Worm (Caenorhabditis elegans) whole organism, young adult: ENCODE results near the gene M05D6.2.

Experiments used
- D2030.7 ChIP-seq: fragments of 200-800 bp; sonication (Bioruptor generic); IDR thresholded peaks from 2 replicates; pipeline ENCODE4 v1.3.6; 2022; ENCODE audit warnings: missing genetic modification reagents, missing genetic modification characterization, missing compliant biosample characterization
- F33H1.4 ChIP-seq: fragments of 200-800 bp; sonication (Bioruptor generic); IDR thresholded peaks from 2 replicates; pipeline ENCODE4 v1.3.6; 2022; ENCODE audit warnings: missing genetic modification reagents, missing genetic modification characterization, missing compliant biosample characterization
- F37B4.10 ChIP-seq: fragments of 200-800 bp; sonication (Bioruptor generic); IDR thresholded peaks from 2 replicates; pipeline ENCODE4 v1.3.6; 2022; ENCODE audit warnings: missing genetic modification characterization, missing compliant biosample characterization
- F49E8.2 ChIP-seq: sonication (generic microtip); optimal IDR thresholded peaks from 3 replicates; lab custom pipeline; 2017; ENCODE audit warnings: missing genetic modification characterization, mild to moderate bottlenecking, missing compliant biosample characterization, antibody characterized with exemption, moderate library complexity; ENCODE audit not compliant: insufficient read depth
- F55B11.4 ChIP-seq: sonication (generic microtip); optimal IDR thresholded peaks from 2 replicates; lab custom pipeline; 2016; ENCODE audit warnings: missing compliant biosample characterization, missing genetic modification characterization, borderline replicate concordance; ENCODE audit not compliant: insufficient read depth
- F57C9.4 ChIP-seq: sonication (generic microtip); optimal IDR thresholded peaks from 2 replicates; lab custom pipeline; 2017; ENCODE audit warnings: mild to moderate bottlenecking, missing genetic modification characterization, missing compliant biosample characterization
- K12H6.12 ChIP-seq: fragments of 200-800 bp; sonication (Bioruptor generic); optimal IDR thresholded peaks from 2 replicates; lab custom pipeline; 2018; ENCODE audit warnings: mild to moderate bottlenecking, missing genetic modification characterization, missing compliant biosample characterization
- T26A5.8 ChIP-seq: sonication (generic microtip); optimal IDR thresholded peaks from 2 replicates; lab custom pipeline; 2016; ENCODE audit warnings: missing genetic modification characterization, missing compliant biosample characterization
- Y67H2A.10 ChIP-seq: fragments of 200-800 bp; sonication (Bioruptor generic); conservative IDR thresholded peaks from 2 replicates; pipeline ENCODE4 v1.3.6; 2022; ENCODE audit warnings: missing genetic modification reagents, missing genetic modification characterization, missing compliant biosample characterization
- atf-7 ChIP-seq: sonication (generic microtip); optimal IDR thresholded peaks from 2 replicates; lab custom pipeline; 2017; ENCODE audit warnings: mild to moderate bottlenecking, missing genetic modification characterization, missing compliant biosample characterization
- attf-6 ChIP-seq: fragments of 200-800 bp; sonication (Bioruptor generic); IDR thresholded peaks from 2 replicates; pipeline ENCODE4 v1.3.6; 2022; ENCODE audit warnings: missing genetic modification reagents, missing genetic modification characterization, missing compliant biosample characterization
- cebp-1 ChIP-seq, 2 experiments: fragments of 200-800 bp in 1 of 2; sonication (Bioruptor generic) in 1 of 2; sonication (generic microtip) in 1 of 2; IDR thresholded peaks in 1 of 2; optimal IDR thresholded peaks in 1 of 2; 2 replicates each; pipeline versions ENCODE4 v1.3.6 to Lab custom; 2017 to 2022; ENCODE audit warnings: missing compliant biosample characterization in 2 of 2, missing genetic modification characterization in 2 of 2, mild to moderate bottlenecking in 1 of 2, missing genetic modification reagents in 1 of 2, moderate library complexity in 1 of 2
- cebp-2 ChIP-seq: fragments of 200-800 bp; sonication (Bioruptor generic); IDR thresholded peaks from 2 replicates; pipeline ENCODE4 v1.3.6; 2022; ENCODE audit warnings: missing genetic modification characterization, missing compliant biosample characterization
- ceh-27 ChIP-seq: fragments of 200-800 bp; sonication (Bioruptor generic); optimal IDR thresholded peaks from 2 replicates; lab custom pipeline; 2018; ENCODE audit warnings: mild to moderate bottlenecking, missing genetic modification characterization, moderate library complexity, missing compliant biosample characterization
- ceh-91 ChIP-seq: fragments of 200-800 bp; sonication (Bioruptor generic); IDR thresholded peaks from 2 replicates; pipeline ENCODE4 v1.3.6; 2022; ENCODE audit warnings: missing genetic modification reagents, missing genetic modification characterization, missing compliant biosample characterization
- dox-1 ChIP-seq: fragments of 200-800 bp; sonication (Bioruptor generic); IDR thresholded peaks from 2 replicates; pipeline ENCODE4 v1.3.6; 2022; ENCODE audit warnings: missing genetic modification reagents, missing genetic modification characterization, missing compliant biosample characterization
- dpl-1 ChIP-seq: fragments of 150-350 bp; optimal IDR thresholded peaks from 2 replicates; lab custom pipeline; 2014; ENCODE audit warnings: missing biosample characterization, missing genetic modification reagents, missing genetic modification characterization
- efl-1 ChIP-seq: fragments of 150-350 bp; optimal IDR thresholded peaks from 2 replicates; lab custom pipeline; 2014; ENCODE audit warnings: missing biosample characterization, missing genetic modification reagents, missing genetic modification characterization
- egl-18 ChIP-seq: fragments of 200-800 bp; sonication (Bioruptor generic); IDR thresholded peaks from 2 replicates; pipeline ENCODE4 v1.3.6; 2022; ENCODE audit warnings: missing genetic modification reagents, missing genetic modification characterization, missing compliant biosample characterization
- gei-17 ChIP-seq: fragments of 200-800 bp; sonication (Bioruptor generic); optimal IDR thresholded peaks from 2 replicates; lab custom pipeline; 2018; ENCODE audit warnings: mild to moderate bottlenecking, missing genetic modification characterization, missing compliant biosample characterization
- hlh-12 ChIP-seq: sonication (generic microtip); optimal IDR thresholded peaks from 2 replicates; lab custom pipeline; 2016; ENCODE audit warnings: missing genetic modification characterization, missing compliant biosample characterization
- hsf-1 ChIP-seq: fragments of 200-800 bp; sonication (Bioruptor generic); IDR thresholded peaks from 2 replicates; pipeline ENCODE4 v1.3.6; 2022; ENCODE audit warnings: missing genetic modification reagents, missing genetic modification characterization, missing compliant biosample characterization
- let-607 ChIP-seq, 2 experiments: fragments of 200-800 bp in 1 of 2; sonication (Bioruptor generic) in 1 of 2; sonication (generic microtip) in 1 of 2; optimal IDR thresholded peaks; 2 replicates each; lab custom pipeline; 2016 to 2018; ENCODE audit warnings: mild to moderate bottlenecking in 2 of 2, missing compliant biosample characterization in 2 of 2, missing genetic modification characterization in 2 of 2, moderate library complexity in 2 of 2, missing genotype in 1 of 2
- lin-26 ChIP-seq: fragments of 200-800 bp; sonication (Bioruptor generic); IDR thresholded peaks from 2 replicates; pipeline ENCODE4 v1.3.6; 2022; ENCODE audit warnings: missing genetic modification reagents, missing genetic modification characterization, missing compliant biosample characterization
- lin-35 ChIP-seq, 3 experiments: fragments of 150-350 bp in 2 of 3; sonication (generic microtip) in 1 of 3; optimal IDR thresholded peaks; 2 replicates each; lab custom pipeline; 2014 to 2018; ENCODE audit warnings: missing biosample characterization in 3 of 3, missing genetic modification characterization in 3 of 3, missing genetic modification reagents in 3 of 3
- lin-54 ChIP-seq: fragments of 200-800 bp; sonication (Bioruptor generic); optimal IDR thresholded peaks from 2 replicates; lab custom pipeline; 2018; ENCODE audit warnings: mild to moderate bottlenecking, missing genetic modification characterization, missing compliant biosample characterization
- lir-1 ChIP-seq: fragments of 200-800 bp; sonication (Bioruptor generic); conservative IDR thresholded peaks from 2 replicates; pipeline ENCODE4 v1.3.6; 2022; ENCODE audit warnings: missing genetic modification reagents, missing genetic modification characterization, missing compliant biosample characterization
- lsl-1 ChIP-seq: fragments of 200-800 bp; sonication (Bioruptor generic); optimal IDR thresholded peaks from 2 replicates; lab custom pipeline; 2018; ENCODE audit warnings: mild to moderate bottlenecking, missing genetic modification characterization, moderate library complexity, missing compliant biosample characterization
- madf-3 ChIP-seq: fragments of 200-800 bp; sonication (Bioruptor generic); IDR thresholded peaks from 2 replicates; pipeline ENCODE4 v1.3.6; 2022; ENCODE audit warnings: missing genetic modification reagents, missing genetic modification characterization, missing compliant biosample characterization
- madf-6 ChIP-seq: fragments of 200-800 bp; sonication (Bioruptor generic); IDR thresholded peaks from 2 replicates; pipeline ENCODE4 v1.3.6; 2022; ENCODE audit warnings: missing genetic modification reagents, missing genetic modification characterization, missing compliant biosample characterization
- madf-8 ChIP-seq: fragments of 200-800 bp; sonication (Bioruptor generic); conservative IDR thresholded peaks from 2 replicates; pipeline ENCODE4 v1.3.6; 2022; ENCODE audit warnings: missing genetic modification reagents, missing genetic modification characterization, missing compliant biosample characterization
- mel-28 ChIP-seq: sonication (generic microtip); optimal IDR thresholded peaks from 2 replicates; lab custom pipeline; 2016; ENCODE audit warnings: borderline replicate concordance, mild to moderate bottlenecking, missing genetic modification characterization, missing compliant biosample characterization
- nfyb-1 ChIP-seq: fragments of 200-800 bp; sonication (Bioruptor generic); IDR thresholded peaks from 2 replicates; pipeline ENCODE4 v1.3.6; 2022; ENCODE audit warnings: missing genetic modification reagents, missing genetic modification characterization, missing compliant biosample characterization
- pbrm-1 ChIP-seq: fragments of 200-800 bp; sonication (Bioruptor generic); IDR thresholded peaks from 2 replicates; pipeline ENCODE4 v1.3.6; 2022; ENCODE audit warnings: missing genetic modification reagents, missing genetic modification characterization, missing compliant biosample characterization
- sdz-38 ChIP-seq: sonication (generic microtip); optimal IDR thresholded peaks from 2 replicates; lab custom pipeline; 2016; ENCODE audit warnings: missing genotype, missing genetic modification characterization, missing compliant biosample characterization
- snpc-3.4 ChIP-seq: sonication (generic microtip); optimal IDR thresholded peaks from 2 replicates; lab custom pipeline; 2017; ENCODE audit warnings: missing genetic modification characterization, mild to moderate bottlenecking, missing compliant biosample characterization, antibody characterized with exemption, moderate library complexity, missing genotype, missing genetic modification reagents
- tbp1 ChIP-seq: fragments of 200-800 bp; sonication (Bioruptor generic); optimal IDR thresholded peaks from 2 replicates; lab custom pipeline; 2018; ENCODE audit warnings: mild to moderate bottlenecking, missing genetic modification characterization, missing compliant biosample characterization
- tbx-9 ChIP-seq: sonication (generic microtip); optimal IDR thresholded peaks from 2 replicates; lab custom pipeline; 2016; ENCODE audit warnings: borderline replicate concordance, missing genetic modification characterization, inconsistent platforms, missing compliant biosample characterization
- tlf-1 ChIP-seq: fragments of 200-800 bp; sonication (Bioruptor generic); optimal IDR thresholded peaks from 2 replicates; lab custom pipeline; 2018; ENCODE audit warnings: mild to moderate bottlenecking, missing genetic modification characterization, missing compliant biosample characterization
- unc-62 ChIP-seq: fragments of 150-350 bp; optimal IDR thresholded peaks from 2 replicates; lab custom pipeline; 2014; ENCODE audit warnings: missing biosample characterization, missing genetic modification reagents, missing genetic modification characterization
- xnd-1 ChIP-seq: sonication (generic microtip); optimal IDR thresholded peaks from 2 replicates; lab custom pipeline; 2016; ENCODE audit warnings: missing genotype, missing genetic modification reagents, missing genetic modification characterization, missing compliant biosample characterization
- ztf-25 ChIP-seq: fragments of 200-800 bp; sonication (Bioruptor generic); IDR thresholded peaks from 2 replicates; pipeline ENCODE4 v1.3.6; 2022; ENCODE audit warnings: missing genetic modification reagents, missing genetic modification characterization, missing compliant biosample characterization
- ztf-26 ChIP-seq: sonication (generic microtip); optimal IDR thresholded peaks from 2 replicates; lab custom pipeline; 2017; ENCODE audit warnings: missing genetic modification characterization, missing compliant biosample characterization
- ztf-6 ChIP-seq: fragments of 200-800 bp; sonication (Bioruptor generic); IDR thresholded peaks from 2 replicates; pipeline ENCODE4 v1.3.6; 2022; ENCODE audit warnings: missing genetic modification reagents, missing genetic modification characterization, missing compliant biosample characterization

The M05D6.2 gene

DNA sequence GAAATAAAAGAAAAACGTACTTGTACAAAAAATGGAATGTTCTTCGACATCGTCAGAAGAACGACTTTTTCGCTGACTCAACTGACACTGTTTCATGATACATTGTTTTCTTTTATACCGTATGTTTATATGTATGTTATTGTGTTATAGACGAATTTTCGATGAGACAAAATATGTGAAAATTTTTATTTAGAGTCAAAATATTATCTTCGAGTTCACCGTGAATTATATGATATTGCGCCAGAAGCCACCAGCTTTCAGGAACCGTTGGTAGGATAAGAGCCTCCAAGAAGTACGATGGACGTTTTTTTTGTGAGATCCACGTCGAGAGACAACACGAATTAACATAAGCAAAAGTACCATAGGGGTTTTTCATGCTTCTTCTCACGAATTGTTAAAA lies 11.8 kb upstream of the M05D6.2 start, which contains the start of gene F22B5.6:
F22B5.6 (minus strand) TSS at position 101 of the 400 bp plus-strand sequence.
- no peak for TF ChIP-seq cebp-2 (GFP tag; lab: Robert Waterston, UW)
- TF ChIP-seq Y67H2A.10 (GFP tag; lab: Robert Waterston, UW), result no peak
- no peak for TF ChIP-seq ceh-27 (GFP tag; lab: Kevin White, UChicago)
- no peak for TF ChIP-seq egl-18 (GFP tag; lab: Robert Waterston, UW)
- TF ChIP-seq lir-1, result no peak
- TF ChIP-seq sdz-38 (tag; lab: Kevin White, UChicago), result no peak
- no peak for TF ChIP-seq madf-6 (GFP tag; lab: Robert Waterston, UW)

DNA sequence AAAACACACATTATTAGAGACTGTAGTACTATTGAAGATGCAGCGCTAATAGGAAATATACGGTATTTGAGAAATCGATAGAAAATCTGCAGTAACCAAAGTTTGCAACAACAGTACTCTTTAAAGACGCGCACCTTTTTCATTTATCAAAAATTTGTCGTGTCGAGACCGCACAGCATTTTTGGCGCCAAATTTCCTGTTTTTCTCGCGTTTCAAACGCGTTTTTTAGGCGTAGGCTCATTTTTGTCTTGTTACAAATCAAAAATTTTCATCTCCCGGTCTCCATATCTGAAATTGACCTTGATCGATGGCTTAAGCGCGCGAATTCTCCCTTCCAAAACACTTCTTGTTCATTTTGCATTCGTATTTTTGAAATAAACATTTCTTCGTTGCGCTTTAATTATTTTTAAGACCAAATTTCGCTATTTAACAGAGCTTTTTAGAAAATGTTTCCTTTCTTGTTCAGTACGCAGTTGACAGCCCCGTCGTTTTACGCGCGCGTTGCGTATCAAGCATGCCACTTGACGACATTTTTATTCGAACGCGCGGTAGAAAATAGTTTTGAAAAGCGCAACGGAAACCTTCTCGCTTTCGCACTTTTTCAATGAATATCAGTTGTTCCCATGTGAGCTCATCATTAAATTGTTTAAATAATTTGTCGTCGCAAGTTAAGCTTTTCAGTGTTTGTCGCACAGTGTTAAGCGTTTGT lies 11.1 kb upstream of the M05D6.2 start:
- peak; percentile 22 for TF ChIP-seq lin-54
- 0 out of 2 replicates have a peak, but pooled peaks have one; percentile 18 for TF ChIP-seq dox-1 (GFP tag; lab: Robert Waterston, UW)
- TF ChIP-seq mel-28 (tag; lab: Kevin White, UChicago), result no peak
- peak; percentile 74 for TF ChIP-seq snpc-3.4 (tag; lab: Kevin White, UChicago)
- TF ChIP-seq F55B11.4 (tag; lab: Kevin White, UChicago), result no peak
- TF ChIP-seq ztf-6, result no peak
- peak; percentile 76 for TF ChIP-seq dpl-1 (GFP tag; lab: Kevin White, UChicago)
- no peak for TF ChIP-seq let-607 (tag; optimal IDR thresholded peaks at IDR 0.05; lab: Kevin White, UChicago)
- TF ChIP-seq gei-17 (GFP tag; lab: Kevin White, UChicago), result no peak
- peak; percentile 24; the same call in 1 of the 2 replicates for TF ChIP-seq D2030.7 (GFP tag; lab: Robert Waterston, UW)
- TF ChIP-seq F57C9.4 (tag; lab: Kevin White, UChicago), result no peak
- no peak for TF ChIP-seq tbp1 (GFP tag; lab: Kevin White, UChicago)
- no peak for TF ChIP-seq ztf-26
- peak; percentile 74 for TF ChIP-seq hsf-1 (GFP tag; lab: Robert Waterston, UW)
- TF ChIP-seq lsl-1 (GFP tag; lab: Kevin White, UChicago), result peak; percentile 81
- no peak for TF ChIP-seq madf-3
- peak; percentile 85 for TF ChIP-seq madf-8 (GFP tag; lab: Robert Waterston, UW)
- peak; percentile 84 for TF ChIP-seq F33H1.4 (GFP tag; lab: Robert Waterston, UW)
- peak; percentile 60 for TF ChIP-seq F49E8.2 (tag; lab: Kevin White, UChicago)
- peak; percentile 94 for TF ChIP-seq madf-6 (GFP tag; lab: Robert Waterston, UW)
- peak; percentile 89 for TF ChIP-seq efl-1 (GFP tag; lab: Kevin White, UChicago)
- TF ChIP-seq ceh-91 (GFP tag; lab: Robert Waterston, UW), result peak; percentile 81
- no peak for TF ChIP-seq nfyb-1 (GFP tag; lab: Robert Waterston, UW)
- peak; percentile 81 for TF ChIP-seq xnd-1 (tag; lab: Kevin White, UChicago)
- TF ChIP-seq tlf-1 (GFP tag; lab: Kevin White, UChicago), result peak; percentile 48

DNA sequence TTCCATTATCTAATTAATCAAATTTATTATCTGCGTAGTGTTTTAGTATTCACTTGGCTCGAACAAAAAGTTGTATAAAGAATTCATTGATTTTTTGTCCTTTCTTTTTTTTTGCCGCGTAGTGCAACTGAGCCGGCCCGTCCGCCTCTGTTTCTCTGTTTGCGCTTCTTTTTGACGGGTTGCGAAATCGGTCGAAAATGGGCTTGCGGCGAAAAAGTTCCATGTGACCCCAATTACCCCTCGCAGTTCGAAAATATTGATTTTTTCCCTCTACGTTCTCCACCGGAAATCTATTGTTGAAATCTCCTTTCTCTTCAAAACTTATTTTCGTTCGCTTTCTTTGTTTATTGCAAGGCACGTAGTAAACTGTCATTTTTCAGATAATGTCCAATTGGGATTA lies 10.5 kb upstream of the M05D6.2 start, which contains the start of gene zyg-9:
zyg-9 (plus strand) TSS at position 381 of the 400 bp plus-strand sequence.
- no peak for TF ChIP-seq atf-7 (tag; lab: Kevin White, UChicago)
- peak; percentile 96 for TF ChIP-seq cebp-1 (GFP tag; IDR thresholded peaks at IDR 0.05; lab: Robert Waterston, UW)
- TF ChIP-seq cebp-1 (tag; optimal IDR thresholded peaks at IDR 0.05; lab: Kevin White, UChicago), result peak; percentile 99
- TF ChIP-seq ztf-25 (GFP tag; lab: Robert Waterston, UW), result no peak
- TF ChIP-seq hlh-12 (tag; lab: Kevin White, UChicago), result no peak
- peak in 1 of 3 experiments; percentile 53 for TF ChIP-seq lin-35 (GFP tag; optimal IDR thresholded peaks at IDR 0.05; lab: Kevin White, UChicago)
- no peak for TF ChIP-seq unc-62
- TF ChIP-seq attf-6 (GFP tag; lab: Robert Waterston, UW), result no peak
- no peak for TF ChIP-seq tbx-9 (tag; lab: Kevin White, UChicago)
- TF ChIP-seq lin-26 (GFP tag; lab: Robert Waterston, UW), result peak; percentile 27; the same call in 1 of the 2 replicates
- no peak for TF ChIP-seq F37B4.10
- no peak for TF ChIP-seq dox-1 (GFP tag; lab: Robert Waterston, UW)
- peak; percentile 14; the same call in 1 of the 2 replicates for TF ChIP-seq nfyb-1 (GFP tag; lab: Robert Waterston, UW)
- no peak for TF ChIP-seq T26A5.8 (tag; lab: Kevin White, UChicago)
- 0 out of 2 replicates have a peak, but pooled peaks have one; percentile 22 for TF ChIP-seq pbrm-1
- TF ChIP-seq K12H6.12, result no peak
